Fruit fly (Drosophila melanogaster) whole organism, embryonic: Measurements from ENCODE around the gene Vdup1.
A peak's percentile ranks its signal among the peaks of the same experiment; 100 is the strongest.

Source experiments
- CG1529 ChIP-seq: fragments of 200-800 bp; sonication (Bioruptor generic); optimal IDR thresholded peaks from 3 replicates; lab custom pipeline; 2018; ENCODE audit warnings: missing biosample characterization, missing genetic modification characterization
- CG30403 ChIP-seq: fragments of 200-800 bp; sonication (Bioruptor generic); optimal IDR thresholded peaks from 3 replicates; lab custom pipeline; 2016; ENCODE audit warnings: missing biosample characterization, missing genetic modification characterization
- CG33213 ChIP-seq: fragments of 200-800 bp; sonication (Bioruptor generic); optimal IDR thresholded peaks from 3 replicates; lab custom pipeline; 2016; ENCODE audit warnings: missing biosample characterization, missing genetic modification characterization
- CG34224 ChIP-seq: fragments of 200-800 bp; sonication (Bioruptor generic); IDR thresholded peaks from 3 replicates; pipeline ENCODE4 v1.3.6; 2022; ENCODE audit warnings: missing biosample characterization, missing genetic modification characterization; ENCODE audit not compliant: partially characterized antibody
- CG7357 ChIP-seq: fragments of 200-800 bp; sonication (Bioruptor generic); IDR thresholded peaks from 3 replicates; pipeline ENCODE4 v1.3.6; 2022; ENCODE audit warnings: missing biosample characterization, missing genetic modification characterization
- CoRest ChIP-seq: fragments of 200-800 bp; sonication (Bioruptor generic); optimal IDR thresholded peaks from 3 replicates; lab custom pipeline; 2018; ENCODE audit warnings: missing biosample characterization, mild to moderate bottlenecking, missing genetic modification characterization, moderate library complexity
- CrebB ChIP-seq: fragments of 200-800 bp; sonication (Bioruptor generic); optimal IDR thresholded peaks from 3 replicates; lab custom pipeline; 2018; ENCODE audit warnings: missing biosample characterization, mild to moderate bottlenecking, missing genetic modification characterization
- Hr39 ChIP-seq: fragments of >200 bp; optimal IDR thresholded peaks from 2 replicates; lab custom pipeline; 2017
- br ChIP-seq: fragments of >200 bp; optimal IDR thresholded peaks from 2 replicates; lab custom pipeline; 2017
- sd ChIP-seq: fragments of 200-800 bp; sonication (Bioruptor generic); optimal IDR thresholded peaks from 3 replicates; lab custom pipeline; 2018; ENCODE audit warnings: missing biosample characterization, mild to moderate bottlenecking, missing genetic modification characterization, moderate library complexity
- sens ChIP-seq: fragments of 200-800 bp; sonication (Bioruptor generic); peaks from one replicate; lab custom pipeline; 2016; ENCODE audit warnings: missing biosample characterization, missing genetic modification characterization
- sens-2 ChIP-seq: fragments of 200-800 bp; sonication (Bioruptor generic); IDR thresholded peaks from 2 replicates; pipeline ENCODE4 v1.3.6; 2022; ENCODE audit warnings: missing biosample characterization, missing genetic modification characterization
- tx ChIP-seq: fragments of 200-800 bp; sonication (Bioruptor generic); optimal IDR thresholded peaks from 2 replicates; lab custom pipeline; 2016; ENCODE audit warnings: missing biosample characterization, missing genetic modification characterization
- yki ChIP-seq: fragments of >200 bp; optimal IDR thresholded peaks from 3 replicates; lab custom pipeline; 2018

DNA sequence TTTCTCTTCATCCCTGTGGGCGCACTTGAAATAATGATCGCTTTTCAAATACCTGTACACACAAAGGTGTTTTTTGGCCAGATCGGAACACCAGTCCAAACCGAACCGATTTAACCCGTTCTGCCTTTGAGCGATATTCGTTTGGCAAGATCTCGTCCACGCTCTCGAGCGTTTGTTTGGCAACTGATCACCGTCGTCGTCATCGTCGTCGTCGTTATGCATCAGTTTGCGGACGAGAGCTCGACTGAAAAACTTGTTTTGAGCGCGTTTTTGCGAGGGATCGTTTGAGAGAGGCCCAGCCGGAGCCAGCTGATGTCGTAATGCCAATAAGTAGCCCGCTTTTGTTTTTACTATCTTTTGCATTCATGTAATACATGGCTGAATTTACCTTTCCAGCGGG, 318 bp downstream of the Vdup1 start:
- TF ChIP-seq sens-2 (GFP tag; lab: Robert Waterston, UW), result no peak
- TF ChIP-seq CG1529 (GFP tag; lab: Kevin White, UChicago), result no peak
- TF ChIP-seq CoRest, result no peak
- TF ChIP-seq CG30403 (GFP tag; lab: Kevin White, UChicago), result no peak
- TF ChIP-seq sens (GFP tag; lab: Kevin White, UChicago), result peak; percentile 47
- no peak for TF ChIP-seq CG33213 (GFP tag; lab: Kevin White, UChicago)
- TF ChIP-seq Hr39, result no peak
- TF ChIP-seq CG7357 (GFP tag; lab: Robert Waterston, UW), result no peak
- no peak for TF ChIP-seq yki
- no peak for TF ChIP-seq CrebB (tag; lab: Kevin White, UChicago)
- TF ChIP-seq sd (tag; lab: Kevin White, UChicago), result no peak
- TF ChIP-seq tx (GFP tag; lab: Kevin White, UChicago), result no peak
- no peak for TF ChIP-seq CG34224 (GFP tag; lab: Robert Waterston, UW)
- no peak for TF ChIP-seq br
